Worm (Caenorhabditis elegans) whole organism, midembryonic: ENCODE measurements around the gene Y42H9AR.1.

Experiments used
- T22C8.4 ChIP-seq: fragments of 200-800 bp; sonication (Bioruptor generic); IDR thresholded peaks from 2 replicates; pipeline ENCODE4 v1.3.6; 2022; ENCODE audit warnings: missing genetic modification characterization, missing compliant biosample characterization
- cog-1 ChIP-seq: sonication (generic microtip); optimal IDR thresholded peaks from 2 replicates; lab custom pipeline; 2016; ENCODE audit warnings: missing genetic modification characterization, missing compliant biosample characterization
- flt-1 ChIP-seq: fragments of 200-800 bp; sonication (Bioruptor generic); IDR thresholded peaks from 2 replicates; pipeline ENCODE4 v1.3.6; 2022; ENCODE audit warnings: missing genetic modification characterization, missing compliant biosample characterization
- ref-1 ChIP-seq: fragments of 200-800 bp; sonication (Bioruptor generic); conservative IDR thresholded peaks from 2 replicates; pipeline ENCODE4 v1.3.6; 2022; ENCODE audit warnings: missing genetic modification reagents, missing genetic modification characterization, missing compliant biosample characterization
- tab-1 ChIP-seq: fragments of 200-800 bp; sonication (Bioruptor generic); IDR thresholded peaks from 2 replicates; pipeline ENCODE4 v1.3.6; 2022; ENCODE audit warnings: missing genetic modification characterization, missing compliant biosample characterization
- ztf-29 ChIP-seq: fragments of 200-800 bp; sonication (Bioruptor generic); IDR thresholded peaks from 2 replicates; pipeline ENCODE4 v1.3.6; 2022; ENCODE audit warnings: missing genetic modification reagents, missing genetic modification characterization, missing compliant biosample characterization

DNA sequence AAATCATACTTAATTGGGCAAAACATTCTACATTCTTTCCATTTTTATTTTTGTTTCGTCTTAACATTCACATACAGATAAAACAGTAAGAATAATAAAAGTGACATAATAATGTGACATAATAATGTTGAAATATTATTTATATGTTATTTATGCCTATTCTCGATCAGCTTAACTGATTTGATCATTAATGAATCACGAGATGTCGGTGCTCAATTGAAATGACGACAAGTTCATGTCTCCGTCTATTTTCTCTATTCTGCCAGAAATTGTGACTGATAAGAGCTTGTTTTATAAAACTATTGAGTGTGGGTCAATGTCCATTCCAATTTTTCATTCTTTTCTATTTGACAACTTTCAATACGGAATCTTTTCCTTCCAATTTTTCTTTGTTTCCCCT lies 38.5 kb downstream of the Y42H9AR.1 start:
- TF ChIP-seq ztf-29 (GFP tag; lab: Robert Waterston, UW) (no peak), tab-1 (no peak), flt-1 (GFP tag; lab: Robert Waterston, UW) (no peak), cog-1 (tag; lab: Kevin White, UChicago) (no peak), ref-1 (no peak), T22C8.4 (no peak)
